Worm (Caenorhabditis elegans): ENCODE measurements around the gene lys-6.

Gene lys-6

ce11 chrIV:11623060-11623459 is 4.7 kb downstream of the lys-6 start, which contains the start of gene lys-4:
lys-4 (minus strand) TSS chrIV:11623174.
- no peak for TF ChIP-seq tbx-37 (GFP tag; conservative IDR thresholded peaks at IDR 0.05)
- no peak for TF ChIP-seq sea-1 (GFP tag; conservative IDR thresholded peaks at IDR 0.05)
- no peak for TF ChIP-seq hnd-1 (tag; optimal IDR thresholded peaks at IDR 0.05)
- no peak for TF ChIP-seq F13C5.2 (tag; optimal IDR thresholded peaks at IDR 0.05)
- TF ChIP-seq ets-7 (tag; optimal IDR thresholded peaks at IDR 0.05) = no peak
- no peak for TF ChIP-seq ceh-13 (GFP tag; optimal IDR thresholded peaks at IDR 0.05)
- no peak for TF ChIP-seq aly-1 (tag; optimal IDR thresholded peaks at IDR 0.05)
- no peak for TF ChIP-seq ceh-36 (tag; optimal IDR thresholded peaks at IDR 0.05)
- no peak for TF ChIP-seq hmg-4 (GFP tag; optimal IDR thresholded peaks at IDR 0.05)
- no peak for TF ChIP-seq tbx-11 (GFP tag; IDR thresholded peaks at IDR 0.05)

ce11 chrIV:11622336-11622735 is 5.4 kb downstream of the lys-6 start:
- TF ChIP-seq flt-1 (GFP tag; IDR thresholded peaks at IDR 0.05) (no peak), aly-1 (tag; optimal IDR thresholded peaks at IDR 0.05) (no peak), tbx-11 (GFP tag; IDR thresholded peaks at IDR 0.05) (no peak), tbx-37 (GFP tag; conservative IDR thresholded peaks at IDR 0.05) (no peak), pes-1 (GFP tag; IDR thresholded peaks at IDR 0.05) (no peak), ets-7 (tag; optimal IDR thresholded peaks at IDR 0.05) (no peak), hmbx-1 (tag; optimal IDR thresholded peaks at IDR 0.05) (no peak), sea-1 (GFP tag; conservative IDR thresholded peaks at IDR 0.05) (no peak), B0310.2 (tag; optimal IDR thresholded peaks at IDR 0.05) (no peak), hnd-1 (tag; optimal IDR thresholded peaks at IDR 0.05) (no peak), F13C5.2 (tag; optimal IDR thresholded peaks at IDR 0.05) (no peak), ama-1 (optimal IDR thresholded peaks at IDR 0.05) (no peak), ceh-13 (GFP tag; optimal IDR thresholded peaks at IDR 0.05) (no peak)

- TF ChIP-seq ceh-13 (GFP tag; optimal IDR thresholded peaks at IDR 0.05) (no peak), tra-4 (tag; optimal IDR thresholded peaks at IDR 0.05) (no peak), hmg-4 (GFP tag; optimal IDR thresholded peaks at IDR 0.05) (no peak), ama-1 (optimal IDR thresholded peaks at IDR 0.05) (no peak), ceh-36 (tag; optimal IDR thresholded peaks at IDR 0.05) (no peak), flt-1 (GFP tag; IDR thresholded peaks at IDR 0.05) (no peak), aly-1 (tag; optimal IDR thresholded peaks at IDR 0.05) (no peak), sea-1 (GFP tag; conservative IDR thresholded peaks at IDR 0.05) (no peak), tbx-11 (GFP tag; IDR thresholded peaks at IDR 0.05) (no peak), ets-7 (tag; optimal IDR thresholded peaks at IDR 0.05) (no peak), F13C5.2 (tag; optimal IDR thresholded peaks at IDR 0.05) (no peak), scrt-1 (GFP tag; IDR thresholded peaks at IDR 0.05) (no peak), hmbx-1 (tag; optimal IDR thresholded peaks at IDR 0.05) (no peak), pes-1 (GFP tag; IDR thresholded peaks at IDR 0.05) (no peak), tbx-37 (GFP tag; conservative IDR thresholded peaks at IDR 0.05) (no peak), B0310.2 (tag; optimal IDR thresholded peaks at IDR 0.05) (no peak), hnd-1 (tag; optimal IDR thresholded peaks at IDR 0.05) (no peak)
Observed at ce11 chrIV:11620909-11621308, 6.8 kb downstream of the lys-6 start, which contains the start of gene dsl-5. dsl-5 (minus strand) TSS chrIV:11621009.

- TF ChIP-seq hmg-4 (GFP tag; optimal IDR thresholded peaks at IDR 0.05) (no peak), F13C5.2 (tag; optimal IDR thresholded peaks at IDR 0.05) (peak; percentile 16), flt-1 (GFP tag; IDR thresholded peaks at IDR 0.05) (peak; percentile 33; the same call in 1 of the 2 replicates), ama-1 (optimal IDR thresholded peaks at IDR 0.05) (no peak), hnd-1 (tag; optimal IDR thresholded peaks at IDR 0.05) (no peak), aly-1 (tag; optimal IDR thresholded peaks at IDR 0.05) (no peak), pes-1 (GFP tag; IDR thresholded peaks at IDR 0.05) (peak; percentile 74), tbx-11 (GFP tag; IDR thresholded peaks at IDR 0.05) (no peak), tbx-37 (GFP tag; conservative IDR thresholded peaks at IDR 0.05) (0 out of 2 replicates have a peak, but pooled peaks have one; percentile 29), sea-1 (GFP tag; conservative IDR thresholded peaks at IDR 0.05) (0 out of 2 replicates have a peak, but pooled peaks have one; percentile 57), tra-4 (tag; optimal IDR thresholded peaks at IDR 0.05) (no peak), B0310.2 (tag; optimal IDR thresholded peaks at IDR 0.05) (no peak), ceh-36 (tag; optimal IDR thresholded peaks at IDR 0.05) (peak; percentile 62), ets-7 (tag; optimal IDR thresholded peaks at IDR 0.05) (no peak), ceh-13 (GFP tag; optimal IDR thresholded peaks at IDR 0.05) (no peak), hmbx-1 (tag; optimal IDR thresholded peaks at IDR 0.05) (no peak), scrt-1 (GFP tag; IDR thresholded peaks at IDR 0.05) (0 out of 2 replicates have a peak, but pooled peaks have one; percentile 37)
Observed at ce11 chrIV:11604909-11605308, 22.8 kb downstream of the lys-6 start, which contains the start of the genes ragc-1 and Y24F12A.1. ragc-1 (minus strand) TSS chrIV:11604933. Y24F12A.1 (plus strand) TSS chrIV:11605254.

ce11 chrIV:11603265-11603840 is 24.4 kb downstream of the lys-6 start:
- no peak for TF ChIP-seq hmg-4 (GFP tag; optimal IDR thresholded peaks at IDR 0.05)
- no peak for TF ChIP-seq F13C5.2 (tag; optimal IDR thresholded peaks at IDR 0.05)

ce11 chrIV:11602498-11603068 is 25.2 kb downstream of the lys-6 start, which contains the start of gene rps-11:
rps-11 (plus strand) TSS chrIV:11602641.
- TF ChIP-seq hmbx-1 (tag; optimal IDR thresholded peaks at IDR 0.05) (no peak), ceh-13 (GFP tag; optimal IDR thresholded peaks at IDR 0.05) (no peak), pes-1 (GFP tag; IDR thresholded peaks at IDR 0.05) (no peak)

ce11 chrIV:11601721-11602405 is 25.9 kb downstream of the lys-6 start:
- TF ChIP-seq ets-7 (tag; optimal IDR thresholded peaks at IDR 0.05) (no peak), B0310.2 (tag; optimal IDR thresholded peaks at IDR 0.05) (peak; percentile 79), hmg-4 (GFP tag; optimal IDR thresholded peaks at IDR 0.05) (peak; percentile 23), pes-1 (GFP tag; IDR thresholded peaks at IDR 0.05) (peak; percentile 38; the same call in 1 of the 2 replicates), tbx-11 (GFP tag; IDR thresholded peaks at IDR 0.05) (no peak), ama-1 (optimal IDR thresholded peaks at IDR 0.05) (peak; percentile 71), scrt-1 (GFP tag; IDR thresholded peaks at IDR 0.05) (no peak; the same call in 1 of the 2 replicates), flt-1 (GFP tag; IDR thresholded peaks at IDR 0.05) (0 out of 2 replicates have a peak, but pooled peaks have one; percentile 12), tbx-37 (GFP tag; conservative IDR thresholded peaks at IDR 0.05) (peak; percentile 30), tra-4 (tag; optimal IDR thresholded peaks at IDR 0.05) (peak; percentile 41), ceh-36 (tag; optimal IDR thresholded peaks at IDR 0.05) (peak; percentile 11), ceh-13 (GFP tag; optimal IDR thresholded peaks at IDR 0.05) (no peak), aly-1 (tag; optimal IDR thresholded peaks at IDR 0.05) (no peak), hmbx-1 (tag; optimal IDR thresholded peaks at IDR 0.05) (peak; percentile 14), F13C5.2 (tag; optimal IDR thresholded peaks at IDR 0.05) (peak; percentile 72), hnd-1 (tag; optimal IDR thresholded peaks at IDR 0.05) (peak; percentile 13), sea-1 (GFP tag; conservative IDR thresholded peaks at IDR 0.05) (no peak)
